Worm (Caenorhabditis elegans): ENCODE data around the gene F35A5.1.

- no peak for TF ChIP-seq tab-1 (GFP tag; IDR thresholded peaks at IDR 0.05)
- no peak for TF ChIP-seq ref-1 (GFP tag; conservative IDR thresholded peaks at IDR 0.05)
- TF ChIP-seq T22C8.4 (GFP tag; IDR thresholded peaks at IDR 0.05): no peak
Measured at ce11 chrX:3787431-3788076, 19.7 kb upstream of the F35A5.1 start, which contains the start of gene pmpl-1.

Data from whole organism, midembryonic.